Fruit fly (Drosophila melanogaster) whole organism, pupa: ENCODE measurements around the gene Rap1.
A peak's percentile ranks its signal among the peaks of the same experiment; 100 is the strongest.

Source experiments
- CG10348 ChIP-seq: fragments of 200-800 bp; sonication (Bioruptor generic); IDR thresholded peaks from 2 replicates; pipeline ENCODE4 v1.3.6; 2022; ENCODE audit warnings: missing biosample characterization, missing genetic modification characterization
- CG12605 ChIP-seq: fragments of 200-800 bp; sonication (Bioruptor generic); IDR thresholded peaks from 2 replicates; pipeline ENCODE4 v1.3.6; 2022; ENCODE audit warnings: missing biosample characterization, missing genetic modification characterization
- CG13204 ChIP-seq: fragments of 200-800 bp; sonication (Bioruptor generic); optimal IDR thresholded peaks from 2 replicates; lab custom pipeline; 2018; ENCODE audit warnings: missing biosample characterization, mild to moderate bottlenecking, missing genetic modification characterization, moderate library complexity
- CG14655 ChIP-seq: fragments of 200-800 bp; sonication (Bioruptor generic); optimal IDR thresholded peaks from 3 replicates; lab custom pipeline; 2017; ENCODE audit warnings: mild to moderate bottlenecking, missing biosample characterization, missing genetic modification reagents, missing genetic modification characterization
- CG15710 ChIP-seq: fragments of 200-800 bp; sonication (Bioruptor generic); optimal IDR thresholded peaks from 2 replicates; lab custom pipeline; 2018; ENCODE audit warnings: missing biosample characterization, mild to moderate bottlenecking, missing genetic modification characterization, moderate library complexity
- CG17806 ChIP-seq: fragments of 200-800 bp; sonication (Bioruptor generic); optimal IDR thresholded peaks from 2 replicates; lab custom pipeline; 2018; ENCODE audit warnings: missing biosample characterization, mild to moderate bottlenecking, missing genetic modification characterization, moderate library complexity
- CG32121 ChIP-seq: fragments of 200-800 bp; sonication (Bioruptor generic); IDR thresholded peaks from 2 replicates; pipeline ENCODE4 v1.3.6; 2022; ENCODE audit warnings: missing biosample characterization, missing genetic modification characterization
- CG34367 ChIP-seq: fragments of 200-800 bp; sonication (Bioruptor generic); optimal IDR thresholded peaks from 2 replicates; lab custom pipeline; 2018; ENCODE audit warnings: missing biosample characterization, mild to moderate bottlenecking, missing genetic modification characterization
- CG4496 ChIP-seq: fragments of 200-800 bp; sonication (Bioruptor generic); IDR thresholded peaks from 3 replicates; pipeline ENCODE4 v1.3.6; 2022; ENCODE audit warnings: missing biosample characterization, missing genetic modification characterization
- CG8159 ChIP-seq: fragments of 200-800 bp; sonication (Bioruptor generic); optimal IDR thresholded peaks from 3 replicates; lab custom pipeline; 2018; ENCODE audit warnings: missing biosample characterization, mild to moderate bottlenecking, missing genetic modification characterization, moderate library complexity
- CG8301 ChIP-seq: fragments of 200-800 bp; sonication (Bioruptor generic); optimal IDR thresholded peaks from 2 replicates; lab custom pipeline; 2018; ENCODE audit warnings: missing biosample characterization, mild to moderate bottlenecking, missing genetic modification characterization
- CG9948 ChIP-seq: fragments of 200-800 bp; sonication (Bioruptor generic); optimal IDR thresholded peaks from 2 replicates; lab custom pipeline; 2018; ENCODE audit warnings: missing biosample characterization, mild to moderate bottlenecking, missing genetic modification characterization, moderate library complexity
- D1 ChIP-seq: fragments of 200-800 bp; sonication (Bioruptor generic); optimal IDR thresholded peaks from 2 replicates; lab custom pipeline; 2018; ENCODE audit warnings: missing biosample characterization, mild to moderate bottlenecking, missing genetic modification characterization, moderate library complexity
- EcR ChIP-seq: fragments of 200-800 bp; sonication (Bioruptor generic); optimal IDR thresholded peaks from 3 replicates; lab custom pipeline; 2019; ENCODE audit warnings: missing biosample characterization, missing genetic modification characterization, mild to moderate bottlenecking, moderate library complexity, missing genetic modification reagents
- Ets98B ChIP-seq: fragments of 200-800 bp; sonication (Bioruptor generic); IDR thresholded peaks from 2 replicates; pipeline ENCODE4 v1.3.6; 2022; ENCODE audit warnings: missing biosample characterization, missing genetic modification characterization
- Pif1A ChIP-seq: fragments of 200-800 bp; sonication (Bioruptor generic); optimal IDR thresholded peaks from 3 replicates; lab custom pipeline; 2016; ENCODE audit warnings: missing biosample characterization, missing genetic modification characterization
- Pif1B ChIP-seq: fragments of 200-800 bp; sonication (Bioruptor generic); optimal IDR thresholded peaks from 3 replicates; lab custom pipeline; 2016; ENCODE audit warnings: missing biosample characterization, missing genetic modification characterization
- Snoo ChIP-seq: fragments of 200-800 bp; sonication (Bioruptor generic); optimal IDR thresholded peaks from 3 replicates; lab custom pipeline; 2017; ENCODE audit warnings: missing biosample characterization, mild to moderate bottlenecking, missing genetic modification characterization, inconsistent platforms
- fd96Ca ChIP-seq: fragments of 200-800 bp; sonication (Bioruptor generic); IDR thresholded peaks from 3 replicates; pipeline ENCODE4 v1.3.6; 2022; ENCODE audit warnings: missing biosample characterization, missing genetic modification characterization
- gl ChIP-seq: fragments of 200-800 bp; sonication (Bioruptor generic); optimal IDR thresholded peaks from 2 replicates; lab custom pipeline; 2018; ENCODE audit warnings: missing biosample characterization, mild to moderate bottlenecking, missing genetic modification characterization
- rn ChIP-seq: fragments of 200-800 bp; sonication (Bioruptor generic); IDR thresholded peaks from 2 replicates; pipeline ENCODE4 v1.3.6; 2022; ENCODE audit warnings: missing biosample characterization, missing genetic modification characterization

Rap1 gene

DNA sequence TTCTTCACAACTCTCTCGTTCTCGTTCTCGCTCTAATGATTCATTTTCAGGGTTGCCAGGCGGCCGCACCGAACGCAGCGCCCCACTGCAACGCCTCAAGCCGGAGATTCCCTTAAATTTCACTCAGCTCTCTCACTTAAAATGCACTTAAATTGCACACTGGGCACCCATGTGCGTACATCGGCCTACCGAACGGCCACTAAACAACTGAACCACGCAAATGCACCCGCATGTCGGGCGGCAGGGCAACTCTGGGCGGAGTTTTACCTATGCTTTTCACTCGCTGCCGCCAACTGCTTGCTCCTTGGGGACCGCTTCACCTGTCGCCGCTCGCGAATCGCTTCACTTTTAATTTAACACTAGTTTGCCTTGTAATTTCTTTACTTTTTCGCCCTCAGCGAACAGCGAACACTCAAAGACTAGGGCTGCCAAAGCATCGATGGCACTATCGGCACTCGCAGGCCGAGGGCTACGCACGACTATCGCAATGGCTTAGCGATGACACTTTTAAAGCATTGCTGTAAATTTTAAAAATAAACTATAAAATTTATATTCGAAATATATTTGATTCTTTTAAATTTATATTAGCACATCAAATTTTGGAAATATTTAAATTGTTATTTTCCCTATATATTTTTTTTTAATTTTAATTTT, at the start of gene Rap1:
TSS of gene Rap1 (minus strand) at position 446 of the 654 bp plus-strand sequence.
- no peak for TF ChIP-seq CG34367
- TF ChIP-seq rn (GFP tag; lab: Robert Waterston, UW), result peak; percentile 5
- no peak for TF ChIP-seq CG13204 (GFP tag; lab: Kevin White, UChicago)
- peak; percentile 49; the same call in 2 of the 3 replicates for TF ChIP-seq fd96Ca
- TF ChIP-seq CG9948 (tag; lab: Kevin White, UChicago), result peak; percentile 5
- no peak; the same call in 1 of the 2 replicates for TF ChIP-seq CG12605 (GFP tag; lab: Robert Waterston, UW)
- TF ChIP-seq CG32121, result peak; percentile 28; the same call in 1 of the 2 replicates
- TF ChIP-seq CG8159 (tag; lab: Kevin White, UChicago), result peak; percentile 38
- TF ChIP-seq Pif1B (GFP tag; lab: Kevin White, UChicago), result no peak
- no peak for TF ChIP-seq CG10348 (GFP tag; lab: Robert Waterston, UW)
- peak; percentile 51 for TF ChIP-seq Snoo
- peak; percentile 21 for TF ChIP-seq Pif1A (GFP tag; lab: Kevin White, UChicago)
- TF ChIP-seq Ets98B (GFP tag; lab: Robert Waterston, UW), result no peak; the same call in 1 of the 2 replicates
- no peak for TF ChIP-seq CG8301
- TF ChIP-seq D1 (tag; lab: Kevin White, UChicago), result peak; percentile 48
- no peak for TF ChIP-seq CG17806 (tag; lab: Kevin White, UChicago)
- no peak for TF ChIP-seq EcR (GFP tag; lab: Kevin White, UChicago)
- peak; percentile 35 for TF ChIP-seq CG14655
- TF ChIP-seq CG15710 (tag; lab: Kevin White, UChicago), result no peak
- peak; percentile 44 for TF ChIP-seq CG4496
- no peak for TF ChIP-seq gl (tag; lab: Kevin White, UChicago)

DNA sequence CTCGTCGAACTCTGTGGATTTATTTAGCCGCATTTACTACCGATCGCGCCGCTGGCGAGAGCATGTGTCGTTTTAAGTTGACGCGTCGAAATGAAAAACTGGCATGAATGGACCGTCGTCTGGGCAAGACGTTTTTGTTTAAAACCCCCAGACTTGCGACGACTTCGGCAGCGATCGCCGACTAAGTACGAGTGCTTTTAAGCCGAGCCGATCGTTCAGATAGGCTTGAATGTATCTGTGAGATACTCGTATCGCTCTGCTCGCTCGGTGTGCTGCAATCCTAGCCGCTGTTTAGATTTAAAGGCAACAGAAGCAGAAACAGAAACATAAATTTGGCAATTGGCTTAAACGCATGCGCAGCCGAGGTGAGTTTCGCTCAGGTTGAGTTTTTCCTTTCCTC, 48.1 kb upstream of the Rap1 start, which contains the start of gene dsb:
TSS of gene dsb (minus strand) at position 91 of the 400 bp plus-strand sequence.
- TF ChIP-seq CG32121 (no peak), CG13204 (GFP tag; lab: Kevin White, UChicago) (peak; percentile 7), CG4496 (no peak; the same call in 2 of the 3 replicates)

DNA sequence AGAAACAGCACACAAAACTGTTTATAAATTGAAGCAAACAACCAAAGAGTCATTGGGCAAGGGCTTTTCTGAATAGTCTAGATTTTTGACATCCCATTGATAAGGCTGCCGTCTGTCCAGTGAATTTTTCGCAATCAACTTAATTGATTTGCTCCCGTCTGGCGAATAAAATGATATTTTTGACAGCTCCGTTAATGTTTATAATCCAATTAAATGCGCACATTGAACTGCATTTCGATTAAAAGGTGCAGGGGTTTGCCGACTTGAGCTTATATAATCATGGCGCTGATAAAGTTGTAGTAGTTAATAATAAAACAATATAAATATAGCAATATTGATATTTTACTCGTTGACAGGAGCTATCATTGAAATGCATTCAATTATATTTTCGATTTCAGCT, 47.0 kb upstream of the Rap1 start:
- TF ChIP-seq CG12605 (GFP tag; lab: Robert Waterston, UW), result no peak
- no peak for TF ChIP-seq CG8301
- TF ChIP-seq CG17806 (tag; lab: Kevin White, UChicago), result no peak

DNA sequence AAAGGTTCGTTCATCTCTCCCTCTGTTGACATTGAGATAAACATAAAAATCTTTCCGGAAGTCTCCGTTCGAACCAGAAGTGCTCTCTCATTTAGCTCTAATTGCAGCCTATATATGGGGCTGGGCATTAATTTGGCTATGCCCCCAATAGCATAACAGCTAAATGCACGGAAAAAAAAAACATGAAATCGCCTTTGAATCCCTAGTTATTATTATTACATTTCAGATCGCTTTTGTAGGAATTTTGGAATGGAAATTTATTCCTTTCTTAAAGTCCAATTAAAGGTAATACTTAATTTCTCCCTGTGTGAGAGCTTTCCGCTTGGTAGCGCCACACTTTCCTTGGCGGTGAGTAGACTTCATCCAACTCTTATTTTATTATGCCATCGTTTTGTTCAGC, 44.2 kb upstream of the Rap1 start:
- no peak for TF ChIP-seq CG34367
- TF ChIP-seq Ets98B (GFP tag; lab: Robert Waterston, UW), result no peak
- no peak for TF ChIP-seq CG8301
- TF ChIP-seq EcR (GFP tag; lab: Kevin White, UChicago), result no peak
- peak; percentile 4 for TF ChIP-seq CG8159 (tag; lab: Kevin White, UChicago)
- TF ChIP-seq Pif1A (GFP tag; lab: Kevin White, UChicago), result peak; percentile 19
- no peak for TF ChIP-seq CG14655
- no peak for TF ChIP-seq Pif1B (GFP tag; lab: Kevin White, UChicago)
- TF ChIP-seq CG10348 (GFP tag; lab: Robert Waterston, UW), result no peak
- no peak for TF ChIP-seq D1 (tag; lab: Kevin White, UChicago)
- TF ChIP-seq gl (tag; lab: Kevin White, UChicago), result no peak
- no peak for TF ChIP-seq CG17806 (tag; lab: Kevin White, UChicago)
- no peak; the same call in 2 of the 3 replicates for TF ChIP-seq CG4496
- TF ChIP-seq CG15710 (tag; lab: Kevin White, UChicago), result no peak
- TF ChIP-seq CG9948 (tag; lab: Kevin White, UChicago), result no peak

DNA sequence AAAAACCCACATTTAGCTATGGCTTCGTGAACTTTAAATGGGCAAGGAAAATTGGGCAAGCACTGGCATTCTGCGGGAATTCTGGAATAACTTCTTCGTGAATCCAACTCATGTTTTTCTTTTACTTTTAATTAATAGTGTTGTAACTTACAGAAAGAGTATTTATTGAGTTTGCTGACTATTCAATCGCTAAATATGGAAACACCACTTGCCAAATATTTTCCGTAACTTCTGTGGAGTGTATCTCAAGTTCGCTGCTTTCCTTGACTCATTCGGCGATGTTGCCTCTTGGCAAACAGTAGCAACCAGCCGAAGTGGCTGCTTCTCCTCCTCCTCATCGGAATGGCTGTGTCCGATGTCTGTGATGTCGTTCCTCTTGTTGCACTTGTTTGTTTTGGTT, 43.2 kb upstream of the Rap1 start:
- TF ChIP-seq rn (GFP tag; lab: Robert Waterston, UW) (no peak), CG8159 (tag; lab: Kevin White, UChicago) (peak; percentile 40), D1 (tag; lab: Kevin White, UChicago) (no peak), CG14655 (peak; percentile 14), CG15710 (tag; lab: Kevin White, UChicago) (peak; percentile 23), fd96Ca (peak; percentile 47; the same call in 2 of the 3 replicates), Pif1A (GFP tag; lab: Kevin White, UChicago) (peak; percentile 39), gl (tag; lab: Kevin White, UChicago) (no peak), CG12605 (GFP tag; lab: Robert Waterston, UW) (no peak), CG4496 (no peak), EcR (GFP tag; lab: Kevin White, UChicago) (no peak), CG10348 (GFP tag; lab: Robert Waterston, UW) (no peak), Snoo (no peak), CG8301 (peak; percentile 36), Pif1B (GFP tag; lab: Kevin White, UChicago) (peak; percentile 12), Ets98B (GFP tag; lab: Robert Waterston, UW) (no peak), CG9948 (tag; lab: Kevin White, UChicago) (no peak), CG13204 (GFP tag; lab: Kevin White, UChicago) (no peak), CG34367 (no peak), CG17806 (tag; lab: Kevin White, UChicago) (no peak), CG32121 (peak; percentile 19; the same call in 1 of the 2 replicates)

DNA sequence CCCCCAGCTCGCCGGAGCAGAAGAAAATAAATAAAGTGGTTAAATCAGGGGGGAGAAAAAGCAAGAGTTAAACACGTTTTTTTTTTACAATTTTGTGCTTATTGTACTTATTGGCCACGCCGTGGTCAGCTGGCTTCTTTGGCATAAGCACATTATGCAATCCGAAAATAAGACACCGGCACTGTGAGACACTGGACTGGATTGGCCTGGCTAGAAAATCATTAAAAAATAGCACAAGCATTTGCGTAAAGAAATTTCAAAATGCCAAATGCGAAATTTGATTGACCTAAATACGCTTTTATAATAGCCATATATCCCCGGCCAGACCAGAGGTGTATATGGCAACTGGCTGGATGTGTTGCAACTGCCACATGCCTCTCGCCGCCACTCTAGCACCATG, 42.4 kb upstream of the Rap1 start:
- 0 out of 3 replicates have a peak, but pooled peaks have one; percentile 16 for TF ChIP-seq fd96Ca
- no peak for TF ChIP-seq CG13204 (GFP tag; lab: Kevin White, UChicago)
